Fruit fly (Drosophila melanogaster): ENCODE data around the gene CG33658.
A peak's percentile ranks its signal among the peaks of the same experiment; 100 is the strongest.

Gene CG33658

dm6 chr3R:24870389-24871048 lies 29.6 kb upstream of the CG33658 start, which contains the start of gene CycB3 (continued):
- no peak for TF ChIP-seq CG10274 (GFP tag; optimal IDR thresholded peaks at IDR 0.05)
- TF ChIP-seq CG6654 (GFP tag; optimal IDR thresholded peaks at IDR 0.05), result no peak
- TF ChIP-seq sob (GFP tag; IDR thresholded peaks at IDR 0.05), result peak; percentile 19; the same call in 1 of the 2 replicates
- TF ChIP-seq ken (GFP tag; IDR thresholded peaks at IDR 0.05), result 0 out of 3 replicates have a peak, but pooled peaks have one; percentile 9
- TF ChIP-seq sr (GFP tag; IDR thresholded peaks at IDR 0.05), result peak; percentile 48; the same call in 1 of the 3 replicates
- no peak for TF ChIP-seq Kr (GFP tag; optimal IDR thresholded peaks at IDR 0.05)
- TF ChIP-seq nom (GFP tag; optimal IDR thresholded peaks at IDR 0.05), result peak; percentile 16
- TF ChIP-seq CG2199 (GFP tag; IDR thresholded peaks at IDR 0.05), result no peak
- TF ChIP-seq Usf (GFP tag; optimal IDR thresholded peaks at IDR 0.05), result no peak
- no peak for TF ChIP-seq CG6272 (GFP tag; IDR thresholded peaks at IDR 0.05)
- TF ChIP-seq stwl (tag; optimal IDR thresholded peaks at IDR 0.05), result peak; percentile 65
- TF ChIP-seq CG10565 (GFP tag; optimal IDR thresholded peaks at IDR 0.05), result no peak
- peak; percentile 38 for TF ChIP-seq pfk (GFP tag; optimal IDR thresholded peaks at IDR 0.05)
- no peak for TF ChIP-seq grn (GFP tag; optimal IDR thresholded peaks at IDR 0.05)
- no peak for TF ChIP-seq H2.0 (GFP tag; IDR thresholded peaks at IDR 0.05)
- TF ChIP-seq Xbp1 (GFP tag; optimal IDR thresholded peaks at IDR 0.05), result no peak
- no peak for TF ChIP-seq scrt (GFP tag; optimal IDR thresholded peaks at IDR 0.05)
- no peak for TF ChIP-seq Dfd (GFP tag; optimal IDR thresholded peaks at IDR 0.05)
- peak; percentile 68 for TF ChIP-seq MBD-R2 (GFP tag; IDR thresholded peaks at IDR 0.05)
- TF ChIP-seq CG1792 (GFP tag; optimal IDR thresholded peaks at IDR 0.05), result no peak
- peak; percentile 16 for TF ChIP-seq grau (tag; optimal IDR thresholded peaks at IDR 0.05)
- TF ChIP-seq run (tag; optimal IDR thresholded peaks at IDR 0.05), result no peak
- TF ChIP-seq sim (GFP tag; IDR thresholded peaks at IDR 0.05), result no peak
- no peak for TF ChIP-seq CG8765 (GFP tag; IDR thresholded peaks at IDR 0.05)
- TF ChIP-seq CG13424 (tag; optimal IDR thresholded peaks at IDR 0.05), result no peak
- TF ChIP-seq Dip3 (GFP tag; optimal IDR thresholded peaks at IDR 0.05), result no peak
- TF ChIP-seq CG8478 (optimal IDR thresholded peaks at IDR 0.05), result no peak
- no peak for TF ChIP-seq CG2678 (tag; optimal IDR thresholded peaks at IDR 0.05)
- TF ChIP-seq CG16779 (GFP tag; IDR thresholded peaks at IDR 0.05), result no peak
- TF ChIP-seq Med (GFP tag), result peak; percentile 88
- TF ChIP-seq CG8359 (GFP tag; optimal IDR thresholded peaks at IDR 0.05; ENCODE audit: borderline replicate concordance), result no peak
- peak; percentile 64 for TF ChIP-seq MESR4 (GFP tag; optimal IDR thresholded peaks at IDR 0.05)
- TF ChIP-seq pb (GFP tag; optimal IDR thresholded peaks at IDR 0.05), result no peak
- TF ChIP-seq nerfin-2 (GFP tag; IDR thresholded peaks at IDR 0.05; ENCODE audit: partially characterized antibody), result 0 out of 2 replicates have a peak, but pooled peaks have one; percentile 19
- no peak for TF ChIP-seq jigr1 (GFP tag; IDR thresholded peaks at IDR 0.05)
- no peak for TF ChIP-seq CG11504 (tag; optimal IDR thresholded peaks at IDR 0.05)
- no peak for TF ChIP-seq dimm (GFP tag; IDR thresholded peaks at IDR 0.05)
- no peak for TF ChIP-seq CG17568 (GFP tag; optimal IDR thresholded peaks at IDR 0.05)
- peak; percentile 31 for TF ChIP-seq dmrt11E (tag; optimal IDR thresholded peaks at IDR 0.05)
- TF ChIP-seq stc (GFP tag; IDR thresholded peaks at IDR 0.05), result no peak; the same call in 1 of the 2 replicates
- peak; percentile 44; the same call in 1 of the 2 replicates for TF ChIP-seq chm (GFP tag; IDR thresholded peaks at IDR 0.05)
- peak; percentile 1 for TF ChIP-seq cg (GFP tag; optimal IDR thresholded peaks at IDR 0.05)
- no peak for TF ChIP-seq Fer3 (tag; optimal IDR thresholded peaks at IDR 0.05)
- peak; percentile 51 for TF ChIP-seq CG12659 (GFP tag; optimal IDR thresholded peaks at IDR 0.05)
- peak; percentile 11 for TF ChIP-seq CG1233 (GFP tag; optimal IDR thresholded peaks at IDR 0.05)
- TF ChIP-seq zen (tag; optimal IDR thresholded peaks at IDR 0.05), result peak; percentile 33
- no peak for TF ChIP-seq NC2α (GFP tag; optimal IDR thresholded peaks at IDR 0.05)
- TF ChIP-seq ase (GFP tag; IDR thresholded peaks at IDR 0.05), result peak; percentile 36; the same call in 1 of the 3 replicates
- TF ChIP-seq br (optimal IDR thresholded peaks at IDR 0.05), result no peak
- TF ChIP-seq Dbx (GFP tag; IDR thresholded peaks at IDR 0.05), result 0 out of 3 replicates have a peak, but pooled peaks have one; percentile 13
- no peak for TF ChIP-seq kay (GFP tag; optimal IDR thresholded peaks at IDR 0.05)
